Worm (Caenorhabditis elegans): ENCODE results near the gene fbxa-88.

- TF ChIP-seq dao-5 (tag; optimal IDR thresholded peaks at IDR 0.05) (no peak), him-1 (tag; optimal IDR thresholded peaks at IDR 0.05) (no peak), W03F9.2 (tag; optimal IDR thresholded peaks at IDR 0.05) (no peak)
Observed at ce11 chrV:16175757-16176156, 32.8 kb upstream of the fbxa-88 start, which contains the start of gene cyp-33D1.

Data from whole organism, L4/young adult.